Worm (Caenorhabditis elegans) whole organism, mixed stage, embryonic: ENCODE results near the gene ech-9.

Source experiments
- ceh-43 ChIP-seq: fragments of 200-800 bp; sonication (Bioruptor generic); optimal IDR thresholded peaks from 2 replicates; lab custom pipeline; 2018; ENCODE audit warnings: mild to moderate bottlenecking, missing genetic modification characterization, moderate library complexity, missing compliant biosample characterization
- ces-1 ChIP-seq: fragments of 150-350 bp; optimal IDR thresholded peaks from 2 replicates; lab custom pipeline; 2014; ENCODE audit warnings: missing biosample characterization, missing genetic modification reagents, missing genetic modification characterization
- hlh-1 ChIP-seq: fragments of 150-350 bp; optimal IDR thresholded peaks from 2 replicates; lab custom pipeline; 2014; ENCODE audit warnings: missing biosample characterization, missing genetic modification reagents, missing genetic modification characterization
- lin-13 ChIP-seq: fragments of 150-350 bp; optimal IDR thresholded peaks from 2 replicates; lab custom pipeline; 2014; ENCODE audit warnings: missing biosample characterization, missing genetic modification characterization
- lin-32 ChIP-seq: fragments of 200-800 bp; sonication (Bioruptor generic); optimal IDR thresholded peaks from 2 replicates; lab custom pipeline; 2018; ENCODE audit warnings: mild to moderate bottlenecking, missing genetic modification characterization, missing compliant biosample characterization
- lsy-2 ChIP-seq: fragments of 150-350 bp; optimal IDR thresholded peaks from 2 replicates; lab custom pipeline; 2014; ENCODE audit warnings: missing biosample characterization, missing genetic modification characterization
- mab-5 ChIP-seq: fragments of 150-350 bp; optimal IDR thresholded peaks from 2 replicates; lab custom pipeline; 2014; ENCODE audit warnings: missing biosample characterization, missing genetic modification characterization
- nhr-12 ChIP-seq: fragments of 150-350 bp; optimal IDR thresholded peaks from 2 replicates; lab custom pipeline; 2014; ENCODE audit warnings: missing biosample characterization, missing genetic modification characterization
- nhr-28 ChIP-seq: fragments of 150-350 bp; optimal IDR thresholded peaks from 2 replicates; lab custom pipeline; 2014; ENCODE audit warnings: missing biosample characterization, missing genetic modification characterization
- pha-4 ChIP-seq: fragments of 150-350 bp; optimal IDR thresholded peaks from 2 replicates; lab custom pipeline; 2018; ENCODE audit warnings: missing biosample characterization, missing genetic modification reagents, missing genetic modification characterization
- unc-39 ChIP-seq: fragments of 150-350 bp; optimal IDR thresholded peaks from 2 replicates; lab custom pipeline; 2014; ENCODE audit warnings: missing biosample characterization, missing genetic modification characterization
- ztf-11 ChIP-seq: fragments of 150-350 bp; optimal IDR thresholded peaks from 2 replicates; lab custom pipeline; 2014; ENCODE audit warnings: missing biosample characterization, missing genetic modification characterization

DNA sequence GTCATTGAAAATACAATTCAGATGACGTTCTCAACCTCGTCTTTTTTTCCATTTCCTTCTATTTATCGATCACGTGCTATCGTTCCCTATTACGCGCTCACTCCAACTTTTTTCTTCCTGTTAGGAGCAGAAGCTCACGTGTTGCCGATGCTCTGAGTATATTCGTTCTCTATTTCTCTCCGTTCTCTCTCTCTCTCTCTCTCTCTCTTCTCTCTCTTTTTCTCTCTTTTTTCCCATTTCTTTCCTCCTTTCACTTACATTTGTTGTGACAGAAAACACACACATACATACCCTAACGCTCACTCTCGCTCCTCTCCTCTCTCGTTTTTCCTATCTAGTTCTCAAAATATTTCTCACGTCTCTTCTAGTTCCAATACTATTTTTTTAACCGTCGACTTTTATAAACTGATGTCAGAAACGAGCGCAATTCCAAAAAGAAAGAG lies 17.2 kb upstream of the ech-9 start:
- peak; percentile 51 for TF ChIP-seq ces-1
- TF ChIP-seq unc-39 (tag; lab: Kevin White, UChicago), result no peak
- no peak for TF ChIP-seq lin-13 (tag; lab: Kevin White, UChicago)
- TF ChIP-seq pha-4 (tag; lab: Kevin White, UChicago), result no peak
- TF ChIP-seq nhr-28, result no peak
- TF ChIP-seq nhr-12 (tag; lab: Kevin White, UChicago), result no peak
- peak; percentile 16 for TF ChIP-seq lsy-2
- no peak for TF ChIP-seq mab-5 (tag; lab: Kevin White, UChicago)
- no peak for TF ChIP-seq lin-32 (GFP tag; lab: Kevin White, UChicago)
- no peak for TF ChIP-seq ceh-43 (GFP tag; lab: Kevin White, UChicago)
- no peak for TF ChIP-seq ztf-11 (tag; lab: Kevin White, UChicago)
- TF ChIP-seq hlh-1 (tag; lab: Kevin White, UChicago), result no peak
